Worm (Caenorhabditis elegans) whole organism, late embryonic: ENCODE data around the gene aipr-1.

Source experiments
- K09A11.1 ChIP-seq: sonication (generic microtip); optimal IDR thresholded peaks from 2 replicates; lab custom pipeline; 2017; ENCODE audit warnings: antibody characterized with exemption, mild to moderate bottlenecking, missing genetic modification characterization, missing compliant biosample characterization; ENCODE audit not compliant: insufficient read depth
- T23F11.4 ChIP-seq: fragments of 200-800 bp; sonication (Bioruptor generic); optimal IDR thresholded peaks from 2 replicates; lab custom pipeline; 2018; ENCODE audit warnings: mild to moderate bottlenecking, missing genetic modification characterization, missing compliant biosample characterization
- Y22D7AL.16 ChIP-seq: sonication (generic microtip); optimal IDR thresholded peaks from 2 replicates; lab custom pipeline; 2016; ENCODE audit warnings: missing genetic modification characterization, missing compliant biosample characterization
- ama-1 ChIP-seq: fragments of 150-350 bp; optimal IDR thresholded peaks from 2 replicates; lab custom pipeline; 2014
- ceh-14 ChIP-seq: sonication (generic microtip); optimal IDR thresholded peaks from 2 replicates; lab custom pipeline; 2016; ENCODE audit warnings: missing genotype, missing genetic modification characterization, missing compliant biosample characterization
- ceh-18 ChIP-seq: sonication (generic microtip); optimal IDR thresholded peaks from 2 replicates; lab custom pipeline; 2016; ENCODE audit warnings: missing genetic modification characterization, missing compliant biosample characterization
- ceh-19 ChIP-seq: fragments of 200-800 bp; sonication (Bioruptor generic); optimal IDR thresholded peaks from 2 replicates; lab custom pipeline; 2018; ENCODE audit warnings: mild to moderate bottlenecking, missing genetic modification characterization, missing compliant biosample characterization
- ceh-2 ChIP-seq: sonication (generic microtip); optimal IDR thresholded peaks from 2 replicates; lab custom pipeline; 2016; ENCODE audit warnings: missing genotype, missing genetic modification characterization, missing compliant biosample characterization
- ceh-22 ChIP-seq: sonication (generic microtip); optimal IDR thresholded peaks from 2 replicates; lab custom pipeline; 2017; ENCODE audit warnings: missing biosample characterization, missing genetic modification characterization
- ceh-48 ChIP-seq: sonication (generic microtip); optimal IDR thresholded peaks from 2 replicates; lab custom pipeline; 2016; ENCODE audit warnings: missing genetic modification characterization, inconsistent platforms, missing compliant biosample characterization
- ceh-6 ChIP-seq: fragments of 200-800 bp; sonication (Bioruptor generic); optimal IDR thresholded peaks from 2 replicates; lab custom pipeline; 2018; ENCODE audit warnings: mild to moderate bottlenecking, missing genetic modification characterization, missing compliant biosample characterization
- che-1 ChIP-seq: sonication (generic microtip); optimal IDR thresholded peaks from 2 replicates; lab custom pipeline; 2016; ENCODE audit warnings: mild to moderate bottlenecking, missing genetic modification characterization, missing compliant biosample characterization
- elt-4 ChIP-seq: sonication (generic microtip); optimal IDR thresholded peaks from 2 replicates; lab custom pipeline; 2016; ENCODE audit warnings: missing genetic modification characterization, missing compliant biosample characterization
- ets-4 ChIP-seq: sonication (generic microtip); optimal IDR thresholded peaks from 2 replicates; lab custom pipeline; 2016; ENCODE audit warnings: missing genetic modification characterization, missing compliant biosample characterization
- eyg-1 ChIP-seq: sonication (generic microtip); optimal IDR thresholded peaks from 2 replicates; lab custom pipeline; 2016; ENCODE audit warnings: missing genotype, missing genetic modification characterization, missing compliant biosample characterization
- fax-1 ChIP-seq: sonication (generic microtip); optimal IDR thresholded peaks from 2 replicates; lab custom pipeline; 2016; ENCODE audit warnings: missing genotype, missing genetic modification characterization, missing compliant biosample characterization
- fkh-10 ChIP-seq: fragments of 150-350 bp; optimal IDR thresholded peaks from 2 replicates; lab custom pipeline; 2014; ENCODE audit warnings: missing biosample characterization, missing genetic modification reagents, missing genetic modification characterization
- fkh-6 ChIP-seq: sonication (generic microtip); optimal IDR thresholded peaks from 2 replicates; lab custom pipeline; 2016; ENCODE audit warnings: missing genetic modification characterization, missing compliant biosample characterization
- hlh-13 ChIP-seq: fragments of 200-800 bp; sonication (Bioruptor generic); optimal IDR thresholded peaks from 2 replicates; lab custom pipeline; 2018; ENCODE audit warnings: mild to moderate bottlenecking, missing genetic modification characterization, missing compliant biosample characterization
- hlh-15 ChIP-seq: sonication (generic microtip); optimal IDR thresholded peaks from 2 replicates; lab custom pipeline; 2016; ENCODE audit warnings: missing genetic modification characterization, missing compliant biosample characterization
- hlh-30 ChIP-seq: sonication (generic microtip); optimal IDR thresholded peaks from 2 replicates; lab custom pipeline; 2017; ENCODE audit warnings: antibody characterized with exemption, missing genetic modification characterization, missing compliant biosample characterization; ENCODE audit not compliant: insufficient read depth
- hlh-6 ChIP-seq: sonication (generic microtip); optimal IDR thresholded peaks from 2 replicates; lab custom pipeline; 2016; ENCODE audit warnings: missing genotype, missing genetic modification characterization, missing compliant biosample characterization
- hlh-8 ChIP-seq: sonication (generic microtip); optimal IDR thresholded peaks from 2 replicates; lab custom pipeline; 2016; ENCODE audit warnings: missing genotype, missing genetic modification characterization, missing compliant biosample characterization
- lim-6 ChIP-seq: sonication (generic microtip); optimal IDR thresholded peaks from 2 replicates; lab custom pipeline; 2016; ENCODE audit warnings: missing genetic modification characterization, missing compliant biosample characterization
- lin-11 ChIP-seq: fragments of 200-800 bp; sonication (Bioruptor generic); optimal IDR thresholded peaks from 2 replicates; lab custom pipeline; 2018; ENCODE audit warnings: mild to moderate bottlenecking, missing genetic modification characterization, missing compliant biosample characterization
- mec-3 ChIP-seq: sonication (generic microtip); optimal IDR thresholded peaks from 2 replicates; lab custom pipeline; 2016; ENCODE audit warnings: borderline replicate concordance, missing genetic modification characterization, missing compliant biosample characterization
- nfya-1 ChIP-seq: sonication (generic microtip); optimal IDR thresholded peaks from 2 replicates; lab custom pipeline; 2017; ENCODE audit warnings: missing genetic modification characterization, mild to moderate bottlenecking, missing compliant biosample characterization, antibody characterized with exemption, moderate library complexity
- odd-2 ChIP-seq: sonication (generic microtip); optimal IDR thresholded peaks from 2 replicates; lab custom pipeline; 2017; ENCODE audit warnings: antibody characterized with exemption, mild to moderate bottlenecking, missing genetic modification characterization, missing compliant biosample characterization
- pat-9 ChIP-seq: fragments of 200-800 bp; sonication (Bioruptor generic); optimal IDR thresholded peaks from 2 replicates; lab custom pipeline; 2018; ENCODE audit warnings: mild to moderate bottlenecking, missing genetic modification characterization, moderate library complexity, missing compliant biosample characterization
- pha-2 ChIP-seq: sonication (generic microtip); optimal IDR thresholded peaks from 2 replicates; lab custom pipeline; 2017; ENCODE audit warnings: mild to moderate bottlenecking, missing genetic modification characterization, missing compliant biosample characterization
- pha-4 ChIP-seq: fragments of 150-350 bp; optimal IDR thresholded peaks from 2 replicates; lab custom pipeline; 2018; ENCODE audit warnings: missing biosample characterization, missing genetic modification reagents, missing genetic modification characterization
- sdc-2 ChIP-seq: sonication (generic microtip); optimal IDR thresholded peaks from 2 replicates; lab custom pipeline; 2016; ENCODE audit warnings: missing genotype, missing genetic modification characterization, missing compliant biosample characterization
- unc-42 ChIP-seq: sonication (generic microtip); optimal IDR thresholded peaks from 2 replicates; lab custom pipeline; 2016; ENCODE audit warnings: missing genotype, missing genetic modification characterization, missing compliant biosample characterization
- unc-55 ChIP-seq: sonication (generic microtip); optimal IDR thresholded peaks from 2 replicates; lab custom pipeline; 2017; ENCODE audit warnings: missing biosample characterization, missing genetic modification reagents, missing genetic modification characterization
- zip-5 ChIP-seq: sonication (generic microtip); optimal IDR thresholded peaks from 2 replicates; lab custom pipeline; 2016; ENCODE audit warnings: missing genetic modification characterization, missing compliant biosample characterization

aipr-1 gene

DNA sequence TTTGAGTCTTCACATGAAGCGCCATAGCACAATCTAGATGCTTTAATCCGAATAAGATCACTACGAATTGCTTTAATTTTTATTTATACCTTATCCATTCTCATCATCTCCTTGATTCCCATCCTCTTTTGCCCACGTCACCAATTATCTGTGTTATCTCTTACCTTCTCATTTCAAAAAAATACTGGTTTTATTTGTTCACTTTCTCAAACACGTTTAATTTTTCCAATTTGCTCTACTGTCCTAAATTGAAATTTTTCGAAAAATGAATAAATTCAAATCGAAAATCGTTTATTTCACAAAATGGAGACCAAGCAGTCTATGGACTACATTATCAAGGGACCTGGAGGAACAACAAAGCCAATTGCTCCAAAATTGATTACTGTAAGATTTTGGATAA lies 27.8 kb upstream of the aipr-1 start, which contains the start of gene F54H5.3:
Gene F54H5.3 (plus strand): TSS at position 301 of the 400 bp plus-strand sequence.
- no peak for TF ChIP-seq elt-4 (tag; lab: Kevin White, UChicago)
- TF ChIP-seq hlh-30 (tag; lab: Kevin White, UChicago): no peak
- TF ChIP-seq fkh-6: no peak
- TF ChIP-seq T23F11.4: no peak
- no peak for TF ChIP-seq fkh-10
- TF ChIP-seq ets-4: no peak
- no peak for TF ChIP-seq sdc-2 (tag; lab: Kevin White, UChicago)
- TF ChIP-seq che-1: no peak
- no peak for TF ChIP-seq pha-2 (tag; lab: Kevin White, UChicago)
- no peak for TF ChIP-seq ceh-6 (GFP tag; lab: Kevin White, UChicago)
- TF ChIP-seq ceh-2 (tag; lab: Kevin White, UChicago): no peak

DNA sequence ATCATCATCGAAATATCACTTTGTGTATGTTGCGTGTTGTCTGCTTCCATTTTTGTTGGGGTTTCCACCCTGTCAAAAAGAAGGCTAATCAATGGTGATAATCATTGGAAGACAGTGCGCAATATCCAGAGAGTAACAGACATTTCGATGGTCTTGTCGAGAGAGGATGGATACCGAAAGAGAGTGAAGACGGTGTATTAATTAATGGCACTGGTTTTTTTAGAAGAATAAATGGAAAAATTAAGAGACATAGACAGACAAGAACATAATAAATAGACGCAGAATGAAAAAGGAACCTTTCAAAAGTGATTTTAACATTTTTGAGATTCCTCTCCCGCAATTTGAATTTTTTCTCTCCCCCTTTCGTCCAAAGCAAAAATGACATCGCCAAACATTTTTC lies 25.0 kb upstream of the aipr-1 start:
- TF ChIP-seq hlh-6 (tag; lab: Kevin White, UChicago) (no peak), odd-2 (tag; lab: Kevin White, UChicago) (no peak), Y22D7AL.16 (tag; lab: Kevin White, UChicago) (no peak), ceh-2 (tag; lab: Kevin White, UChicago) (no peak), ama-1 (lab: Kevin White, UChicago) (no peak), hlh-15 (tag; lab: Kevin White, UChicago) (no peak)
- TF ChIP-seq, all 69 proteins: peak for 0

DNA sequence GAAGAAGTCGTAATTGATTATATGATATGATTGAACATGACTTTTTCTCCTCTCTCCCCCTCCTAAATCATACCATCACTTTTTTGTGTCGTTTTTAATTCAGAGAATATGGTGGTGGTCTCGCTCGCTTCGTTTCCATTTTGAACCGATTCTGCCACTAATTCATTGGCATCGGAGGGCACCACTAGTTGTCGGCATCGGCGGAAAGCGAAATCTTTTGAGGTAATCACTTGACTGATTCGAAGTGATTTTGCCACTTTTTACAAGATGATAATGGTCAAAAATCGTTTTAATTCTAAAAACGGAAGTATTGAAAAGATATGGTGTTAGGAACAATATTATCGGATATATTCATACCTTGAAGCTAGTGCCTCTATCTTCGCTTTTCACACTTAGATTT lies 22.7 kb upstream of the aipr-1 start, which contains the start of gene klf-3:
Gene klf-3 (plus strand): TSS at position 109 of the 400 bp plus-strand sequence.
- TF ChIP-seq eyg-1 (tag; lab: Kevin White, UChicago): no peak
- no peak for TF ChIP-seq lim-6 (tag; lab: Kevin White, UChicago)
- TF ChIP-seq ceh-14 (tag; lab: Kevin White, UChicago): no peak
- no peak for TF ChIP-seq hlh-13
- TF ChIP-seq che-1: no peak
- no peak for TF ChIP-seq ceh-22 (tag; lab: Kevin White, UChicago)
- TF ChIP-seq pha-4 (tag; lab: Kevin White, UChicago): no peak
- no peak for TF ChIP-seq ceh-19
- no peak for TF ChIP-seq ama-1 (lab: Kevin White, UChicago)
- no peak for TF ChIP-seq fax-1 (tag; lab: Kevin White, UChicago)
- TF ChIP-seq hlh-8: no peak
- no peak for TF ChIP-seq ets-4
- TF ChIP-seq nfya-1 (tag; lab: Kevin White, UChicago): no peak
- no peak for TF ChIP-seq mec-3 (tag; lab: Kevin White, UChicago)
- TF ChIP-seq ceh-18: no peak
- TF ChIP-seq unc-55 (GFP tag; lab: Kevin White, UChicago): no peak
- TF ChIP-seq, all 69 proteins: peak for 0

DNA sequence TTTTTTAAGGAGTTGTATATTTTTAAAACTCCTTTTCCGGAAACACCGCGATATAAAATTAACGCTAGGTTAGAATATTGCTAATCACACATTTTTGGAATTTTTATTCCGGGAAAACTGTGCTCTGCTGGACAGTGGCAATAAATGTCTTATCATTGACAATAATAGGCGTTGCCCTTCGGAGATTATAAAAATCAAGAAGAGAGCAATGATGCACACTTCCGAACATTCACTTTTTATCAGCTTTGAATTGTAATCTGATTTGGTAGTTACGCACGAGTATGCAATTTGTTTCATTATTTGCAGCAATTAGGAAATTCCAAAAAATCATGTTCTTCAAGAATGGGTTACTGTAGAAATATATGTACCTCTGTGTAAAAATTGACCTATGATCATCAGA lies 22.1 kb upstream of the aipr-1 start:
- TF ChIP-seq K09A11.1 (tag; lab: Kevin White, UChicago) (no peak), ceh-2 (tag; lab: Kevin White, UChicago) (no peak), ceh-48 (tag; lab: Kevin White, UChicago) (no peak), ceh-18 (no peak), hlh-15 (tag; lab: Kevin White, UChicago) (no peak), zip-5 (no peak), ceh-22 (tag; lab: Kevin White, UChicago) (no peak), hlh-6 (tag; lab: Kevin White, UChicago) (no peak), fkh-6 (no peak), hlh-8 (no peak), odd-2 (tag; lab: Kevin White, UChicago) (no peak)

DNA sequence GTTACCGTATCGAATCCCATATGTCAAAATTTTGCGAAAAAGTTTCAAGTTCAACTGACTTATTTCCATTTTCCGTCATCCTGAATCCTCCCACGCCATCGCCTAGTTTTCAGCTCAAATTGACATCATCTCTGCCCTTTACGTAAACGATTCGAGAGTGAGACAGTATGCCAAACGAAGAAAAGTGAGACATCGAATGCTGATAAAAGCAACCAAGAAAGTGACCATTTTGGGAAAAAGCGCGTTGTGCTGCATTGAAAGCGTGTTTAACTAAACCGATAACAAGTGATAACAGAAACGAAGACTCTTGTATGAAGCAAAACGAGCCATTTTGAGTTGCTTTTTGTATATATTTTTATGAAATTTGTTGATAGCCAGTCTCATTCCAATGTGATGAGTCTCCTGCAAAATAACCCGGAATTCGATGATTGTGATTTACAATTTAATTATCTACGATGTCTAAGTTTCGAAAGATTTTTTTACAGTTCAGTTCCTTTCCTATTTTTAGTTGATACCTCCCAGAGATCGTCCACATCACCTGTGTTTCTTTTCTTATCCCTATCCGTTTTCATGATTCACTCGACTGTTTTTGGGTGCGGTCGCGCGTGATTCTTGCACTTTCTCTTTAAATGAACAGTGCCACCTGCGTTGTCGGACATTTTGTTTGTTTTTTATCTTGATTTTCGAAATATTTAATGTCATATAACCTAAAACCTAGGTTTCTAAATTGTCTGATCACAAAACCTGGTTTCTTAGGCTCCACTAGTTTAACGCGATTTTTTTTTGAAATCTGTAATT lies 21.4 kb upstream of the aipr-1 start:
- TF ChIP-seq unc-42 (tag; lab: Kevin White, UChicago) (no peak), che-1 (no peak), Y22D7AL.16 (tag; lab: Kevin White, UChicago) (no peak), lin-11 (tag; lab: Kevin White, UChicago) (no peak), pat-9 (tag; lab: Kevin White, UChicago) (no peak)
- TF ChIP-seq, all 69 proteins: peak for 0
